Worm (Caenorhabditis elegans) whole organism, late embryonic: ENCODE results near the gene C27A7.8.

Experiments
- C08G9.2 ChIP-seq: sonication (generic microtip); optimal IDR thresholded peaks from 2 replicates; lab custom pipeline; 2016; ENCODE audit warnings: mild to moderate bottlenecking, missing genetic modification characterization, moderate library complexity, missing compliant biosample characterization
- C38D4.7 ChIP-seq: fragments of 200-800 bp; sonication (Bioruptor generic); optimal IDR thresholded peaks from 2 replicates; lab custom pipeline; 2018; ENCODE audit warnings: mild to moderate bottlenecking, missing genetic modification characterization, moderate library complexity, missing compliant biosample characterization
- F13H6.1 ChIP-seq: sonication (generic microtip); optimal IDR thresholded peaks from 2 replicates; lab custom pipeline; 2016; ENCODE audit warnings: missing genetic modification characterization, missing compliant biosample characterization
- Y22D7AL.16 ChIP-seq: sonication (generic microtip); optimal IDR thresholded peaks from 2 replicates; lab custom pipeline; 2016; ENCODE audit warnings: missing genetic modification characterization, missing compliant biosample characterization
- ama-1 ChIP-seq: fragments of 150-350 bp; optimal IDR thresholded peaks from 2 replicates; lab custom pipeline; 2014
- ceh-18 ChIP-seq: sonication (generic microtip); optimal IDR thresholded peaks from 2 replicates; lab custom pipeline; 2016; ENCODE audit warnings: missing genetic modification characterization, missing compliant biosample characterization
- ceh-19 ChIP-seq: fragments of 200-800 bp; sonication (Bioruptor generic); optimal IDR thresholded peaks from 2 replicates; lab custom pipeline; 2018; ENCODE audit warnings: mild to moderate bottlenecking, missing genetic modification characterization, missing compliant biosample characterization
- ceh-2 ChIP-seq: sonication (generic microtip); optimal IDR thresholded peaks from 2 replicates; lab custom pipeline; 2016; ENCODE audit warnings: missing genotype, missing genetic modification characterization, missing compliant biosample characterization
- ceh-24 ChIP-seq: sonication (generic microtip); optimal IDR thresholded peaks from 2 replicates; lab custom pipeline; 2016; ENCODE audit warnings: mild to moderate bottlenecking, missing genetic modification characterization, missing compliant biosample characterization
- ceh-34 ChIP-seq: sonication (generic microtip); optimal IDR thresholded peaks from 2 replicates; lab custom pipeline; 2016; ENCODE audit warnings: mild to moderate bottlenecking, missing genetic modification characterization, missing compliant biosample characterization
- ceh-45 ChIP-seq: fragments of 200-800 bp; sonication (Bioruptor generic); IDR thresholded peaks from 2 replicates; pipeline ENCODE4 v1.3.6; 2022; ENCODE audit warnings: missing genetic modification reagents, missing genetic modification characterization, missing compliant biosample characterization
- ceh-48 ChIP-seq: sonication (generic microtip); optimal IDR thresholded peaks from 2 replicates; lab custom pipeline; 2016; ENCODE audit warnings: missing genetic modification characterization, inconsistent platforms, missing compliant biosample characterization
- che-1 ChIP-seq: sonication (generic microtip); optimal IDR thresholded peaks from 2 replicates; lab custom pipeline; 2016; ENCODE audit warnings: mild to moderate bottlenecking, missing genetic modification characterization, missing compliant biosample characterization
- dmd-4 ChIP-seq: sonication (generic microtip); optimal IDR thresholded peaks from 2 replicates; lab custom pipeline; 2016; ENCODE audit warnings: borderline replicate concordance, missing genetic modification characterization, missing compliant biosample characterization
- dve-1 ChIP-seq: sonication (generic microtip); optimal IDR thresholded peaks from 2 replicates; lab custom pipeline; 2017; ENCODE audit warnings: antibody characterized with exemption, mild to moderate bottlenecking, missing genetic modification characterization, missing compliant biosample characterization
- ets-4 ChIP-seq: sonication (generic microtip); optimal IDR thresholded peaks from 2 replicates; lab custom pipeline; 2016; ENCODE audit warnings: missing genetic modification characterization, missing compliant biosample characterization
- eyg-1 ChIP-seq: sonication (generic microtip); optimal IDR thresholded peaks from 2 replicates; lab custom pipeline; 2016; ENCODE audit warnings: missing genotype, missing genetic modification characterization, missing compliant biosample characterization
- fkh-10 ChIP-seq: fragments of 150-350 bp; optimal IDR thresholded peaks from 2 replicates; lab custom pipeline; 2014; ENCODE audit warnings: missing biosample characterization, missing genetic modification reagents, missing genetic modification characterization
- hlh-15 ChIP-seq: sonication (generic microtip); optimal IDR thresholded peaks from 2 replicates; lab custom pipeline; 2016; ENCODE audit warnings: missing genetic modification characterization, missing compliant biosample characterization
- hlh-30 ChIP-seq: sonication (generic microtip); optimal IDR thresholded peaks from 2 replicates; lab custom pipeline; 2017; ENCODE audit warnings: antibody characterized with exemption, missing genetic modification characterization, missing compliant biosample characterization; ENCODE audit not compliant: insufficient read depth
- lim-6 ChIP-seq: sonication (generic microtip); optimal IDR thresholded peaks from 2 replicates; lab custom pipeline; 2016; ENCODE audit warnings: missing genetic modification characterization, missing compliant biosample characterization
- lin-11 ChIP-seq: fragments of 200-800 bp; sonication (Bioruptor generic); optimal IDR thresholded peaks from 2 replicates; lab custom pipeline; 2018; ENCODE audit warnings: mild to moderate bottlenecking, missing genetic modification characterization, missing compliant biosample characterization
- nfya-1 ChIP-seq: sonication (generic microtip); optimal IDR thresholded peaks from 2 replicates; lab custom pipeline; 2017; ENCODE audit warnings: missing genetic modification characterization, mild to moderate bottlenecking, missing compliant biosample characterization, antibody characterized with exemption, moderate library complexity
- nhr-232 ChIP-seq: sonication (generic microtip); optimal IDR thresholded peaks from 2 replicates; lab custom pipeline; 2016; ENCODE audit warnings: missing genetic modification characterization, missing compliant biosample characterization
- npax-4 ChIP-seq: sonication (generic microtip); optimal IDR thresholded peaks from 2 replicates; lab custom pipeline; 2016; ENCODE audit warnings: missing genetic modification characterization, missing compliant biosample characterization
- odd-2 ChIP-seq: sonication (generic microtip); optimal IDR thresholded peaks from 2 replicates; lab custom pipeline; 2017; ENCODE audit warnings: antibody characterized with exemption, mild to moderate bottlenecking, missing genetic modification characterization, missing compliant biosample characterization
- pag-3 ChIP-seq: sonication (generic microtip); optimal IDR thresholded peaks from 2 replicates; lab custom pipeline; 2016; ENCODE audit warnings: missing compliant biosample characterization, missing genetic modification characterization, borderline replicate concordance
- pqm-1 ChIP-seq: sonication (generic microtip); optimal IDR thresholded peaks from 2 replicates; lab custom pipeline; 2016; ENCODE audit warnings: missing genetic modification characterization, missing compliant biosample characterization
- pros-1 ChIP-seq: fragments of 150-350 bp; optimal IDR thresholded peaks from 2 replicates; lab custom pipeline; 2014; ENCODE audit warnings: missing biosample characterization, missing genetic modification reagents, missing genetic modification characterization
- rnt-1 ChIP-seq: sonication (generic microtip); optimal IDR thresholded peaks from 2 replicates; lab custom pipeline; 2016; ENCODE audit warnings: missing genetic modification characterization, missing compliant biosample characterization
- sox-2 ChIP-seq: fragments of 200-800 bp; sonication (Bioruptor generic); IDR thresholded peaks from 2 replicates; pipeline ENCODE4 v1.3.6; 2022; ENCODE audit warnings: missing genetic modification reagents, missing genetic modification characterization, missing compliant biosample characterization
- syd-9 ChIP-seq: sonication (generic microtip); optimal IDR thresholded peaks from 2 replicates; lab custom pipeline; 2016; ENCODE audit warnings: mild to moderate bottlenecking, missing genetic modification characterization, moderate library complexity, missing compliant biosample characterization
- tbx-2 ChIP-seq: sonication (generic microtip); optimal IDR thresholded peaks from 2 replicates; lab custom pipeline; 2016; ENCODE audit warnings: missing genetic modification characterization, missing compliant biosample characterization
- tbx-7 ChIP-seq: sonication (generic microtip); optimal IDR thresholded peaks from 2 replicates; lab custom pipeline; 2016; ENCODE audit warnings: missing genotype, missing genetic modification characterization, missing compliant biosample characterization
- unc-3 ChIP-seq, 2 experiments: fragments of 200-800 bp in 1 of 2; sonication (Bioruptor generic) in 1 of 2; sonication (generic microtip) in 1 of 2; conservative IDR thresholded peaks in 1 of 2; optimal IDR thresholded peaks in 1 of 2; 2 replicates each; pipeline versions ENCODE4 v1.3.6 to Lab custom; 2016 to 2022; ENCODE audit warnings: missing compliant biosample characterization in 2 of 2, missing genetic modification characterization in 2 of 2, missing genetic modification reagents in 1 of 2
- unc-42 ChIP-seq: sonication (generic microtip); optimal IDR thresholded peaks from 2 replicates; lab custom pipeline; 2016; ENCODE audit warnings: missing genotype, missing genetic modification characterization, missing compliant biosample characterization
- unc-86 ChIP-seq: sonication (generic microtip); optimal IDR thresholded peaks from 2 replicates; lab custom pipeline; 2016; ENCODE audit warnings: missing genetic modification characterization, missing compliant biosample characterization
- zip-5 ChIP-seq: sonication (generic microtip); optimal IDR thresholded peaks from 2 replicates; lab custom pipeline; 2016; ENCODE audit warnings: missing genetic modification characterization, missing compliant biosample characterization
- ztf-16 ChIP-seq: sonication (generic microtip); optimal IDR thresholded peaks from 2 replicates; lab custom pipeline; 2017; ENCODE audit warnings: missing genetic modification characterization, missing compliant biosample characterization

Gene C27A7.8

DNA sequence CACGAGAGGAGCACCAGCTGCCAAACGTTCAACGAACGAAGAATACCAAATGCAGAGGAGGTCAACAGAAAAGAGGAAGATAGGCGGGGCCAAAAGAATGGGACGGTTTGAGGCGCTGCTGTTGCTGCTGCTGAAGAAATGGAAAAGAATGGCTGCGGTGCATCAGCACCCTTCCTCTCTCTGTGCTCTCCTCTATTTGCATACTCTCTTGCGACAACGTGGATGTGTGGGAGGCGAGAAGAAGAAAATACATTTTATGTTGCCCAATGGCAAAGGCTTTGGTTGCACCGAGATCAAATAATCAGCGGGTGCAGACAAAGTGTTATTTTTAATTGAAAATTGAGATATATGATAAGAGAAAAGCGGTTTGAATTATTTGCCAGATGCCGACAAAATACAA, 5.4 kb downstream of the C27A7.8 start:
- TF ChIP-seq unc-42: peak; percentile 6
- TF ChIP-seq zip-5 (tag; lab: Kevin White, UChicago): no peak
- TF ChIP-seq ama-1 (lab: Kevin White, UChicago): no peak
- TF ChIP-seq, all 69 proteins: peak for 1

DNA sequence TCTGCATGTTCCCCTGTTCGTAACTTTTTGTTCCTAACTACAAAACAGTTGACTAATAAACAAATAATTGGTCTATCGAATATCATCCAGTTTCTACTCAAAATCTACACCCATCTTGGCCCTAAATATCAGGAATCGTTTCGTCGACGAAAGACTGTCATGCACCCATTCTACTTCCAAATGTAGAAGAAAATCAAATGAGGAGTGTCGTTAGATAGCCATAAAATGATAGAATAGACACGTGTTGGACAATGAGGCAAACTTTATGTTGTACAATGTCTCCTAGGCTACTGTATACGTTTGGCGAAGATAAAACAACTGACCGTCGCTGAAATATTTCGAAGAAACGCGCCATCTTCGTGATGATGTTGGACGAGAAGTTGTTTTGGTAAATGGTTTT, 7.0 kb downstream of the C27A7.8 start:
- TF ChIP-seq nfya-1: no peak
- no peak for TF ChIP-seq hlh-15 (tag; lab: Kevin White, UChicago)
- TF ChIP-seq ceh-19 (GFP tag; lab: Kevin White, UChicago): no peak
- no peak for TF ChIP-seq dve-1 (tag; lab: Kevin White, UChicago)
- TF ChIP-seq ceh-18 (tag; lab: Kevin White, UChicago): no peak
- TF ChIP-seq C08G9.2: no peak
- no peak for TF ChIP-seq ets-4 (tag; lab: Kevin White, UChicago)
- no peak for TF ChIP-seq unc-3 (GFP tag; conservative IDR thresholded peaks at IDR 0.05; lab: Robert Waterston, UW)
- TF ChIP-seq unc-3 (tag; optimal IDR thresholded peaks at IDR 0.05; lab: Kevin White, UChicago): no peak

DNA sequence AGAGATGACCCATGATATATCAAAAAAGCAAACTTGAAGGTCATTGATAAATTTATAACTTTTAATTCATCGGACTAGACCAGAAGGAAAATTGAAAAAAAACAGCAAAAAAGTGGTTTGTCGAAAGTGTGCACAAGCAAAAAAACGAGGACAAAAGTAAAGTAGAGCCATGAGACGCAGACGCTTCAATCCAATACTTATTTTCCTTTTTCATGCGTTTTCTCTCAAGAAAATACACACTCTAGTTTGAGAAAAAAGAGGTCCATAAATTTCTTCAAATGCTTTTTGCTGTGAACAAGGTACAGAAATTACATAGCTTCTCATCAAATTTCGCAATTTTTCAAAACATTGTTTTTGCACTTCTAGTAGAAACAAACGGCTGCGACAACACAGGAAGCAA, 8.2 kb downstream of the C27A7.8 start:
- TF ChIP-seq ceh-2 (no peak), fkh-10 (no peak), rnt-1 (tag; lab: Kevin White, UChicago) (no peak), sox-2 (GFP tag; lab: Robert Waterston, UW) (no peak), Y22D7AL.16 (tag; lab: Kevin White, UChicago) (no peak), hlh-15 (tag; lab: Kevin White, UChicago) (no peak), unc-86 (tag; lab: Kevin White, UChicago) (no peak), syd-9 (tag; lab: Kevin White, UChicago) (no peak), ets-4 (tag; lab: Kevin White, UChicago) (no peak), nhr-232 (tag; lab: Kevin White, UChicago) (no peak), C38D4.7 (GFP tag; lab: Kevin White, UChicago) (no peak), ztf-16 (no peak), npax-4 (no peak), F13H6.1 (tag; lab: Kevin White, UChicago) (no peak), pag-3 (no peak)

DNA sequence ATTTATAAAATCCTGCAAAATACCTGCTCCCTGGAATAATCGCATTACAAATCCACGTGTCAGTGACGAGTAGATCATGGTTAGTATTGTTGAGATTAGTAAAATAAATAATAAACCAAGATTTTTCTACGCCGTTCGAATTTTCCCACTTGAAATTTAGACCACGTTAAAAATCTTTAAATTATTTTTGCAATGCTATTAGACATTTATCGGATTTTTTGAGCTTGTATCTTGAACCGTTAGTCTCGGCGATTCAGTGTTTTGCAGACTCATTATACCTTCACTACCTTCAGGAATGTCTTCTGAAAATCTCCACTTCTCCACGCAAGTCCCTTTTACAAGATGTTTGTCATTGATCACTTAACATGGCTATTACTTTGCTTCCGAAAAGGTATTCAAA, 9.3 kb downstream of the C27A7.8 start, which contains the start of gene C27A7.5:
TSS of gene C27A7.5 (minus strand) at position 101 of the 400 bp plus-strand sequence.
- no peak for TF ChIP-seq lin-11 (tag; lab: Kevin White, UChicago)
- TF ChIP-seq ceh-24: no peak
- TF ChIP-seq tbx-2 (tag; lab: Kevin White, UChicago): no peak
- TF ChIP-seq che-1 (tag; lab: Kevin White, UChicago): no peak
- TF ChIP-seq, all 69 proteins: peak for 0

DNA sequence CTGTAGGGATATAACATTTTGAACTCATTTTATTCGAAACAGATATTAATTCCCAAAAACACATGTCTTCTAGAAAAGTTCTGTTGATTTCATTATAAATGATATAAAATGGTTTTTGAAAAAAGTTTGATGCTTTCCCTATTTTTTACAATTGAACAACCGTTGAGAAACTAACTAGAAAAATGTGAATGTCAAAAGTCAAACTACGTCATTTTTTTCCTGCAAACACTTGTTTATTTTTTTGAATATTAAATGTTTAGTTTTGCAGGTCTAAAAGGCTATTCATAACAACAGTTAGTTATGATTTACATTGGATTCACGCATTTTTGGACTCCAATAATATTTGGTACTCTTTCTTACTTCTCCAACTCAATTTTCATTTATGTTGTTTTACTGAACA, 9.9 kb downstream of the C27A7.8 start, which contains the start of gene srj-4:
TSS of gene srj-4 (plus strand) at position 301 of the 400 bp plus-strand sequence.
- TF ChIP-seq tbx-7 (tag; lab: Kevin White, UChicago) (no peak), odd-2 (tag; lab: Kevin White, UChicago) (no peak), lim-6 (tag; lab: Kevin White, UChicago) (no peak), che-1 (tag; lab: Kevin White, UChicago) (no peak), hlh-30 (tag; lab: Kevin White, UChicago) (no peak), rnt-1 (tag; lab: Kevin White, UChicago) (no peak), F13H6.1 (tag; lab: Kevin White, UChicago) (no peak), pqm-1 (tag; lab: Kevin White, UChicago) (no peak), ceh-34 (tag; lab: Kevin White, UChicago) (no peak), dmd-4 (tag; lab: Kevin White, UChicago) (no peak), pros-1 (tag; lab: Kevin White, UChicago) (no peak), ztf-16 (no peak), ceh-24 (no peak), nhr-232 (tag; lab: Kevin White, UChicago) (no peak), eyg-1 (tag; lab: Kevin White, UChicago) (no peak), ceh-45 (no peak), ceh-48 (tag; lab: Kevin White, UChicago) (no peak), C38D4.7 (GFP tag; lab: Kevin White, UChicago) (no peak)
